Fruit fly (Drosophila melanogaster) whole organism, embryonic: ENCODE results near the gene Rab18.

ENCODE experiments used
- CG12659 ChIP-seq: fragments of 200-800 bp; sonication (Bioruptor generic); optimal IDR thresholded peaks from 3 replicates; lab custom pipeline; 2017; ENCODE audit warnings: mild to moderate bottlenecking, missing biosample characterization, missing genetic modification reagents, missing genetic modification characterization
- CG13287 ChIP-seq: fragments of 200-800 bp; sonication (Bioruptor generic); IDR thresholded peaks from 2 replicates; pipeline ENCODE4 v1.3.6; 2022; ENCODE audit warnings: missing biosample characterization, missing genetic modification characterization; ENCODE audit not compliant: partially characterized antibody
- CG15514 ChIP-seq: fragments of 200-800 bp; sonication (Bioruptor generic); optimal IDR thresholded peaks from 3 replicates; lab custom pipeline; 2017; ENCODE audit warnings: missing biosample characterization, missing genetic modification characterization, mild to moderate bottlenecking, moderate library complexity, missing genetic modification reagents
- CG1603 ChIP-seq: fragments of 200-800 bp; sonication (Bioruptor generic); optimal IDR thresholded peaks from 2 replicates; lab custom pipeline; 2019; ENCODE audit warnings: missing biosample characterization, mild to moderate bottlenecking, missing genetic modification characterization, moderate library complexity
- CG17361 ChIP-seq: fragments of 200-800 bp; sonication (Bioruptor generic); IDR thresholded peaks from 3 replicates; pipeline ENCODE4 v1.3.6; 2022; ENCODE audit warnings: missing biosample characterization, missing genetic modification characterization
- CG18599 ChIP-seq: fragments of 200-800 bp; sonication (Bioruptor generic); optimal IDR thresholded peaks from 3 replicates; lab custom pipeline; 2017; ENCODE audit warnings: missing biosample characterization, missing genetic modification characterization, mild to moderate bottlenecking, moderate library complexity, missing genetic modification reagents
- CG2199 ChIP-seq: fragments of 200-800 bp; sonication (Bioruptor generic); IDR thresholded peaks from 3 replicates; pipeline ENCODE4 v1.3.6; 2022; ENCODE audit warnings: missing biosample characterization, missing genetic modification characterization
- CG2712 ChIP-seq: fragments of 200-800 bp; optimal IDR thresholded peaks from 3 replicates; lab custom pipeline; 2019; ENCODE audit warnings: missing biosample characterization, mild to moderate bottlenecking, missing genetic modification characterization, moderate library complexity
- CG31224 ChIP-seq: fragments of 200-800 bp; sonication (Bioruptor generic); IDR thresholded peaks from 2 replicates; pipeline ENCODE4 v1.3.6; 2022; ENCODE audit warnings: missing biosample characterization, missing genetic modification characterization
- CG34376 ChIP-seq: fragments of 200-800 bp; sonication (Bioruptor generic); optimal IDR thresholded peaks from 2 replicates; lab custom pipeline; 2018; ENCODE audit warnings: missing biosample characterization, mild to moderate bottlenecking, missing genetic modification characterization
- CG3838 ChIP-seq: fragments of 200-800 bp; sonication (Bioruptor generic); optimal IDR thresholded peaks from 3 replicates; lab custom pipeline; 2016; ENCODE audit warnings: missing biosample characterization, missing genetic modification characterization
- CG4820 ChIP-seq: fragments of 200-800 bp; sonication (Bioruptor generic); optimal IDR thresholded peaks from 3 replicates; lab custom pipeline; 2016; ENCODE audit warnings: missing biosample characterization, missing genetic modification characterization
- CG5953 ChIP-seq: fragments of 200-800 bp; sonication (Bioruptor generic); IDR thresholded peaks from 2 replicates; pipeline ENCODE4 v1.3.6; 2022; ENCODE audit warnings: missing biosample characterization, missing genetic modification characterization
- CG7556 ChIP-seq: fragments of 200-800 bp; sonication (Bioruptor generic); optimal IDR thresholded peaks from 2 replicates; lab custom pipeline; 2017; ENCODE audit warnings: missing biosample characterization, mild to moderate bottlenecking, missing genetic modification characterization
- CG7987 ChIP-seq: fragments of 200-800 bp; sonication (Bioruptor generic); optimal IDR thresholded peaks from 2 replicates; lab custom pipeline; 2018; ENCODE audit warnings: missing biosample characterization, mild to moderate bottlenecking, missing genetic modification characterization, moderate library complexity
- CG9609 ChIP-seq: fragments of 200-800 bp; sonication (Bioruptor generic); optimal IDR thresholded peaks from 3 replicates; lab custom pipeline; 2016; ENCODE audit warnings: missing biosample characterization, missing genetic modification characterization
- E2f2 ChIP-seq: fragments of 200-800 bp; sonication (Bioruptor generic); IDR thresholded peaks from 2 replicates; pipeline ENCODE4 v1.3.6; 2022; ENCODE audit warnings: missing biosample characterization, missing genetic modification characterization
- Hr51 ChIP-seq, 2 experiments: fragments of 200-800 bp; sonication (Bioruptor generic); optimal IDR thresholded peaks; 2 replicates in 1 of 2; 3 replicates in 1 of 2; lab custom pipeline; 2016 to 2018; ENCODE audit warnings: missing biosample characterization in 2 of 2, missing genetic modification characterization in 2 of 2, mild to moderate bottlenecking in 1 of 2, moderate library complexity in 1 of 2
- Kr ChIP-seq: fragments of 200-800 bp; sonication (Bioruptor generic); optimal IDR thresholded peaks from 2 replicates; lab custom pipeline; 2017; ENCODE audit warnings: missing biosample characterization, mild to moderate bottlenecking, missing genetic modification characterization
- Max ChIP-seq: fragments of 200-800 bp; sonication (Bioruptor generic); optimal IDR thresholded peaks from 2 replicates; lab custom pipeline; 2016; ENCODE audit warnings: missing biosample characterization, mild to moderate bottlenecking, missing genetic modification characterization
- NK7.1 ChIP-seq: fragments of 200-800 bp; sonication (Bioruptor generic); optimal IDR thresholded peaks from 3 replicates; lab custom pipeline; 2016; ENCODE audit warnings: missing biosample characterization, missing genetic modification characterization
- TFAM ChIP-seq: fragments of 200-800 bp; sonication (Bioruptor generic); optimal IDR thresholded peaks from 2 replicates; lab custom pipeline; 2017; ENCODE audit warnings: missing biosample characterization, missing genetic modification characterization, inconsistent platforms
- Xrp1 ChIP-seq: fragments of 200-800 bp; sonication (Bioruptor generic); IDR thresholded peaks from 2 replicates; pipeline ENCODE4 v1.3.6; 2022; ENCODE audit warnings: missing biosample characterization, missing genetic modification characterization
- ash1 ChIP-seq: fragments of 200-800 bp; sonication (Bioruptor generic); optimal IDR thresholded peaks from 2 replicates; lab custom pipeline; 2018; ENCODE audit warnings: missing biosample characterization, mild to moderate bottlenecking, missing genetic modification characterization
- ato ChIP-seq: fragments of 200-800 bp; sonication (Bioruptor generic); IDR thresholded peaks from 2 replicates; pipeline ENCODE4 v1.3.6; 2022; ENCODE audit warnings: missing biosample characterization, missing genetic modification characterization; ENCODE audit not compliant: partially characterized antibody
- danr ChIP-seq: fragments of 200-800 bp; sonication (Bioruptor generic); IDR thresholded peaks from 2 replicates; pipeline ENCODE4 v1.3.6; 2022; ENCODE audit warnings: missing biosample characterization, missing genetic modification characterization
- fd102C ChIP-seq: fragments of 200-800 bp; sonication (Bioruptor generic); optimal IDR thresholded peaks from 2 replicates; lab custom pipeline; 2018; ENCODE audit warnings: missing biosample characterization, mild to moderate bottlenecking, missing genetic modification characterization, moderate library complexity
- ftz-f1 ChIP-seq: fragments of 200-800 bp; sonication (Bioruptor generic); optimal IDR thresholded peaks from 2 replicates; lab custom pipeline; 2016; ENCODE audit warnings: missing biosample characterization, missing genetic modification characterization
- gce ChIP-seq: fragments of 200-800 bp; sonication (Bioruptor generic); IDR thresholded peaks from 3 replicates; pipeline ENCODE4 v1.3.6; 2022; ENCODE audit warnings: missing biosample characterization, missing genetic modification characterization
- gt ChIP-seq: fragments of 200-800 bp; sonication (Bioruptor generic); IDR thresholded peaks from 2 replicates; pipeline ENCODE4 v1.3.6; 2022; ENCODE audit warnings: missing biosample characterization, missing genetic modification characterization
- lmd ChIP-seq: fragments of 200-800 bp; sonication (Bioruptor generic); IDR thresholded peaks from 2 replicates; pipeline ENCODE4 v1.3.6; 2022; ENCODE audit warnings: missing biosample characterization, missing genetic modification characterization
- lola ChIP-seq, 3 experiments: fragments of >200 bp in 2 of 3; fragments of 200-800 bp in 1 of 3; sonication (Bioruptor generic) in 1 of 3; optimal IDR thresholded peaks; 2 replicates each; lab custom pipeline; 2017 to 2019; ENCODE audit warnings: missing biosample characterization in 3 of 3, missing genetic modification characterization in 3 of 3, mild to moderate bottlenecking in 1 of 3, moderate library complexity in 1 of 3
- mld ChIP-seq: fragments of 200-800 bp; sonication (Bioruptor generic); IDR thresholded peaks from 3 replicates; pipeline ENCODE4 v1.3.6; 2022; ENCODE audit warnings: missing biosample characterization, missing genetic modification characterization; ENCODE audit not compliant: partially characterized antibody
- nmo ChIP-seq: fragments of 200-800 bp; sonication (Bioruptor generic); optimal IDR thresholded peaks from 2 replicates; lab custom pipeline; 2018; ENCODE audit warnings: missing biosample characterization, mild to moderate bottlenecking, missing genetic modification characterization, moderate library complexity
- otp ChIP-seq: fragments of 200-800 bp; sonication (Bioruptor generic); IDR thresholded peaks from 3 replicates; pipeline ENCODE4, ENCODE4 v1.3.6; 2022; ENCODE audit warnings: missing biosample characterization, missing genetic modification characterization
- prd ChIP-seq, 3 experiments: fragments of >200 bp in 2 of 3; fragments of 200-800 bp in 1 of 3; sonication (Bioruptor generic) in 1 of 3; optimal IDR thresholded peaks in 2 of 3; IDR thresholded peaks in 1 of 3; 2 replicates in 2 of 3; 3 replicates in 1 of 3; pipeline versions ENCODE4 v1.3.6 to Lab custom; 2017 to 2022; ENCODE audit warnings: missing biosample characterization in 1 of 3, missing genetic modification characterization in 1 of 3
- rib ChIP-seq: fragments of 200-800 bp; sonication (Bioruptor generic); IDR thresholded peaks from 2 replicates; pipeline ENCODE4 v1.3.6; 2022; ENCODE audit warnings: missing biosample characterization, missing genetic modification characterization
- run ChIP-seq: fragments of 200-800 bp; sonication (Bioruptor generic); optimal IDR thresholded peaks from 3 replicates; lab custom pipeline; 2018; ENCODE audit warnings: missing biosample characterization, mild to moderate bottlenecking, missing genetic modification characterization
- shn ChIP-seq: fragments of 200-800 bp; sonication (Bioruptor generic); optimal IDR thresholded peaks from 3 replicates; lab custom pipeline; 2016; ENCODE audit warnings: missing biosample characterization, missing genetic modification characterization
- trh ChIP-seq: fragments of 200-800 bp; sonication (Bioruptor generic); optimal IDR thresholded peaks from 2 replicates; lab custom pipeline; 2016; ENCODE audit warnings: missing biosample characterization, missing genetic modification characterization
- twi ChIP-seq: fragments of 200-800 bp; optimal IDR thresholded peaks from 2 replicates; lab custom pipeline; 2019; ENCODE audit warnings: missing biosample characterization, mild to moderate bottlenecking, missing genetic modification characterization, moderate library complexity
- tx ChIP-seq: fragments of 200-800 bp; sonication (Bioruptor generic); optimal IDR thresholded peaks from 2 replicates; lab custom pipeline; 2016; ENCODE audit warnings: missing biosample characterization, missing genetic modification characterization
- vvl ChIP-seq: fragments of 200-800 bp; sonication (Bioruptor generic); IDR thresholded peaks from 2 replicates; pipeline ENCODE4 v1.3.6; 2022; ENCODE audit warnings: missing biosample characterization, missing genetic modification characterization
- zen ChIP-seq: fragments of 200-800 bp; sonication (Bioruptor generic); optimal IDR thresholded peaks from 3 replicates; lab custom pipeline; 2018; ENCODE audit warnings: missing biosample characterization, mild to moderate bottlenecking, missing genetic modification characterization, moderate library complexity

Gene Rab18

DNA sequence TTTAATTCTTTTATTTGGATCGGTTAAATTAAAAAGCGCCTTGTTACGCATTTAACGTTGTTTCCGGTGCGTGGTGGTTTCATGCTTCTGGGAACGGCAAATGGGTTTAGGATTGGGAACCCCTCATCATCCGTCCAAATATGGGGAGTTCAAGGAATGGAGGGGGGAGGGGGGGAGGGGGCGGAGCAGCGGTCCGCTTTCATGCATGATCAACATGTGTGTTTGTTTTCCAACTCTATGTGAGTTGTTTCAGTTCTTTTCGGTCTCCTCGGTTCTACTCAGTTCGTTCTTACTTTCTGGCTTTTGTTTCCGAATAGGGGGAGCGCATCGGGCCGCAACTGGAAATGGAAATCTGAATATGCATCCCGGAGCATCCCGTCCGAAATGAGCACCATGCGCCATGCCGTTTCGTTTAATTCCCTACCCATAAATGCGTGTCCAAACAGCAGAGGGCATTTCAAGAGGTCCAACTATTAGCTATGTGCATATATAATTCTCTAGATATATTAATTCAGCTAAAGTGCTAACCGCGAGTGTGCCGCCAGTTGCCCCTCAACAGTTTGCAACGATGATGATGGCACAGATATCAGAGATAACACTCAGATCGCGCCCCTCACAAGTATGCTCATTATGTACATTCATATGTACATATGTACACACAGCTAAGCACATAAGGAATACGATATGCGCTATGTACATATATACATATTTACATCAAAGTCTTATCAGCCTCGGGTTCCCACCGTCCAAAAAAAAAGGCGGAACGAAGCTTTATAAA lies 6.0 kb upstream of the Rab18 start (continued):
- TF ChIP-seq CG13287 (GFP tag; lab: Robert Waterston, UW): no peak
- peak; percentile 61; the same call in 1 of the 2 replicates for TF ChIP-seq lmd (GFP tag; lab: Robert Waterston, UW)
- TF ChIP-seq CG7556 (GFP tag; lab: Kevin White, UChicago): peak; percentile 92
- TF ChIP-seq danr (GFP tag; lab: Robert Waterston, UW): peak; percentile 83
- peak; percentile 72 to 89 for TF ChIP-seq Hr51 (GFP tag; optimal IDR thresholded peaks at IDR 0.05; lab: Kevin White, UChicago)
- peak; percentile 67 for TF ChIP-seq CG9609 (GFP tag; lab: Kevin White, UChicago)
- TF ChIP-seq CG5953 (GFP tag; lab: Robert Waterston, UW): peak; percentile 91
- peak; percentile 83 for TF ChIP-seq run (tag; lab: Kevin White, UChicago)
- TF ChIP-seq CG18599 (GFP tag; lab: Kevin White, UChicago): peak; percentile 95
- TF ChIP-seq ato (GFP tag; lab: Robert Waterston, UW): no peak
- TF ChIP-seq ftz-f1: peak; percentile 20
- TF ChIP-seq CG1603 (tag; lab: Kevin White, UChicago): peak; percentile 93
- TF ChIP-seq shn (GFP tag; lab: Kevin White, UChicago): peak; percentile 71
- peak; percentile 92 for TF ChIP-seq Kr (GFP tag; lab: Kevin White, UChicago)
- peak; percentile 92 for TF ChIP-seq NK7.1 (GFP tag; lab: Kevin White, UChicago)
- peak; percentile 80 for TF ChIP-seq CG2712
- TF ChIP-seq E2f2: peak; percentile 71
- no peak for TF ChIP-seq prd (optimal IDR thresholded peaks at IDR 0.05; lab: Kevin White, UChicago)
- TF ChIP-seq prd (GFP tag; IDR thresholded peaks at IDR 0.05; lab: Robert Waterston, UW): peak; percentile 72; the same call in 2 of the 3 replicates
- TF ChIP-seq CG12659 (GFP tag; lab: Kevin White, UChicago): peak; percentile 95
- TF ChIP-seq tx (GFP tag; lab: Kevin White, UChicago): peak; percentile 72
- no peak for TF ChIP-seq mld
- peak; percentile 80 for TF ChIP-seq CG4820 (GFP tag; lab: Kevin White, UChicago)
- peak; percentile 86 for TF ChIP-seq twi (tag; lab: Kevin White, UChicago)
- TF ChIP-seq vvl (GFP tag; lab: Robert Waterston, UW): peak; percentile 83
- peak; percentile 72 for TF ChIP-seq nmo (GFP tag; lab: Kevin White, UChicago)
- peak in 1 of 3 experiments; percentile 84 for TF ChIP-seq lola (GFP tag; optimal IDR thresholded peaks at IDR 0.05; lab: Kevin White, UChicago)
- TF ChIP-seq gce (GFP tag; lab: Robert Waterston, UW): peak; percentile 95; the same call in 2 of the 3 replicates
- TF ChIP-seq CG2199: no peak
- TF ChIP-seq Xrp1 (GFP tag; lab: Robert Waterston, UW): peak; percentile 97
- TF ChIP-seq TFAM (GFP tag; lab: Kevin White, UChicago): peak; percentile 84
- peak; percentile 71 for TF ChIP-seq gt (GFP tag; lab: Robert Waterston, UW)
- TF ChIP-seq Max: peak; percentile 94
- TF ChIP-seq CG34376 (GFP tag; lab: Kevin White, UChicago): peak; percentile 95
- TF ChIP-seq CG17361 (GFP tag; lab: Robert Waterston, UW): peak; percentile 90
- TF ChIP-seq fd102C: peak; percentile 97
- peak; percentile 89 for TF ChIP-seq CG3838 (GFP tag; lab: Kevin White, UChicago)
- TF ChIP-seq CG7987: peak; percentile 99
- TF ChIP-seq zen (tag; lab: Kevin White, UChicago): peak; percentile 82
- peak; percentile 93 for TF ChIP-seq CG15514 (GFP tag; lab: Kevin White, UChicago)
- peak; percentile 94 for TF ChIP-seq otp (GFP tag; lab: Robert Waterston, UW)
- TF ChIP-seq rib (GFP tag; lab: Robert Waterston, UW): peak; percentile 90
- peak; percentile 91 for TF ChIP-seq ash1
- peak; percentile 68 for TF ChIP-seq CG31224
- peak; percentile 93 for TF ChIP-seq trh (GFP tag; lab: Kevin White, UChicago)
